Fruit fly (Drosophila melanogaster): ENCODE results near the gene Adi1.
A peak's percentile ranks its signal among the peaks of the same experiment; 100 is the strongest.

Gene Adi1

dm6 chr3L:10702216-10702615 is 39.0 kb downstream of the Adi1 start (continued):
- TF ChIP-seq mirr (GFP tag; optimal IDR thresholded peaks at IDR 0.05) (peak; percentile 38), CG34422 (GFP tag; IDR thresholded peaks at IDR 0.05) (0 out of 3 replicates have a peak, but pooled peaks have one; percentile 9), Xrp1 (GFP tag; IDR thresholded peaks at IDR 0.05) (no peak), sqz (GFP tag; optimal IDR thresholded peaks at IDR 0.05) (no peak), CG11093 (GFP tag; IDR thresholded peaks at IDR 0.05) (no peak), lov (optimal IDR thresholded peaks at IDR 0.05) (no peak), lov (GFP tag; IDR thresholded peaks at IDR 0.05) (0 out of 3 replicates have a peak, but pooled peaks have one; percentile 53), psq (GFP tag; optimal IDR thresholded peaks at IDR 0.05) (no peak), dimm (GFP tag; IDR thresholded peaks at IDR 0.05) (no peak), CG31388 (GFP tag; optimal IDR thresholded peaks at IDR 0.05) (no peak), chinmo (GFP tag; IDR thresholded peaks at IDR 0.05; ENCODE audit: partially characterized antibody) (0 out of 4 replicates have a peak, but pooled peaks have one; percentile 36), CG8388 (GFP tag; optimal IDR thresholded peaks at IDR 0.05) (no peak), Med (GFP tag) (peak; percentile 4), sens (GFP tag) (peak; percentile 4), H2.0 (GFP tag; IDR thresholded peaks at IDR 0.05) (0 out of 2 replicates have a peak, but pooled peaks have one; percentile 6)

dm6 chr3L:10704482-10704993 is 41.4 kb downstream of the Adi1 start:
- peak; percentile 56 for TF ChIP-seq CG18599 (GFP tag; optimal IDR thresholded peaks at IDR 0.05)
- TF ChIP-seq Drgx (GFP tag; IDR thresholded peaks at IDR 0.05): peak; percentile 7; the same call in 1 of the 2 replicates
- peak; percentile 35 for TF ChIP-seq lab (GFP tag; optimal IDR thresholded peaks at IDR 0.05)
- TF ChIP-seq slbo (GFP tag; IDR thresholded peaks at IDR 0.05): 0 out of 2 replicates have a peak, but pooled peaks have one; percentile 11
- peak; percentile 41; the same call in 1 of the 2 replicates for TF ChIP-seq CG11696 (GFP tag; IDR thresholded peaks at IDR 0.05)
- TF ChIP-seq insv (GFP tag; optimal IDR thresholded peaks at IDR 0.05): no peak
- no peak for TF ChIP-seq CG9215 (GFP tag; IDR thresholded peaks at IDR 0.05)
- TF ChIP-seq esg (GFP tag; conservative IDR thresholded peaks at IDR 0.05): 0 out of 2 replicates have a peak, but pooled peaks have one; percentile 5
- TF ChIP-seq CG8388 (GFP tag; optimal IDR thresholded peaks at IDR 0.05): no peak
- peak; percentile 9 for TF ChIP-seq CG11504 (tag; optimal IDR thresholded peaks at IDR 0.05)
- TF ChIP-seq CG1529 (GFP tag; optimal IDR thresholded peaks at IDR 0.05): no peak
- TF ChIP-seq CG18764 (GFP tag; optimal IDR thresholded peaks at IDR 0.05): no peak
- TF ChIP-seq Ada2b (GFP tag; IDR thresholded peaks at IDR 0.05): peak; percentile 27; the same call in 1 of the 2 replicates
- 0 out of 3 replicates have a peak, but pooled peaks have one; percentile 9 for TF ChIP-seq Dbx (GFP tag; IDR thresholded peaks at IDR 0.05)
- no peak for TF ChIP-seq jigr1 (GFP tag; IDR thresholded peaks at IDR 0.05)
- peak; percentile 14 for TF ChIP-seq CG2678 (tag; optimal IDR thresholded peaks at IDR 0.05)
- no peak for TF ChIP-seq CG7745 (tag; optimal IDR thresholded peaks at IDR 0.05)
- TF ChIP-seq Xrp1 (GFP tag; IDR thresholded peaks at IDR 0.05): 0 out of 2 replicates have a peak, but pooled peaks have one; percentile 26
- TF ChIP-seq dmrt99B (tag; optimal IDR thresholded peaks at IDR 0.05): no peak
- TF ChIP-seq ttk (GFP tag; IDR thresholded peaks at IDR 0.05): 0 out of 2 replicates have a peak, but pooled peaks have one; percentile 24
- no peak for TF ChIP-seq hkb (optimal IDR thresholded peaks at IDR 0.05)
- TF ChIP-seq hkb (GFP tag; IDR thresholded peaks at IDR 0.05): peak; percentile 22; the same call in 1 of the 2 replicates
- no peak for TF ChIP-seq CG30020 (tag; optimal IDR thresholded peaks at IDR 0.05)
- peak; percentile 1 for TF ChIP-seq gem (tag; optimal IDR thresholded peaks at IDR 0.05)
- TF ChIP-seq Atf6 (GFP tag; IDR thresholded peaks at IDR 0.05): 0 out of 2 replicates have a peak, but pooled peaks have one; percentile 28

dm6 chr3L:10709132-10709531 is 46.0 kb downstream of the Adi1 start:
- TF ChIP-seq CG17361 (GFP tag; IDR thresholded peaks at IDR 0.05): 0 out of 3 replicates have a peak, but pooled peaks have one; percentile 32
- peak; percentile 17 for TF ChIP-seq gem (tag; optimal IDR thresholded peaks at IDR 0.05)
- TF ChIP-seq CG10431 (GFP tag; optimal IDR thresholded peaks at IDR 0.05): no peak
- TF ChIP-seq CG3847 (GFP tag; IDR thresholded peaks at IDR 0.05): no peak
- peak; percentile 32; the same call in 1 of the 3 replicates for TF ChIP-seq row (GFP tag; IDR thresholded peaks at IDR 0.05)
- TF ChIP-seq Usf (GFP tag; optimal IDR thresholded peaks at IDR 0.05): no peak
- TF ChIP-seq Drgx (GFP tag; IDR thresholded peaks at IDR 0.05): peak; percentile 48; the same call in 1 of the 2 replicates
- TF ChIP-seq sens (GFP tag): peak; percentile 20
- TF ChIP-seq CG6791 (GFP tag; IDR thresholded peaks at IDR 0.05; ENCODE audit: partially characterized antibody): 0 out of 3 replicates have a peak, but pooled peaks have one; percentile 40
